Fruit fly (Drosophila melanogaster): ENCODE results near the gene eyg.

The eyg gene

DNA sequence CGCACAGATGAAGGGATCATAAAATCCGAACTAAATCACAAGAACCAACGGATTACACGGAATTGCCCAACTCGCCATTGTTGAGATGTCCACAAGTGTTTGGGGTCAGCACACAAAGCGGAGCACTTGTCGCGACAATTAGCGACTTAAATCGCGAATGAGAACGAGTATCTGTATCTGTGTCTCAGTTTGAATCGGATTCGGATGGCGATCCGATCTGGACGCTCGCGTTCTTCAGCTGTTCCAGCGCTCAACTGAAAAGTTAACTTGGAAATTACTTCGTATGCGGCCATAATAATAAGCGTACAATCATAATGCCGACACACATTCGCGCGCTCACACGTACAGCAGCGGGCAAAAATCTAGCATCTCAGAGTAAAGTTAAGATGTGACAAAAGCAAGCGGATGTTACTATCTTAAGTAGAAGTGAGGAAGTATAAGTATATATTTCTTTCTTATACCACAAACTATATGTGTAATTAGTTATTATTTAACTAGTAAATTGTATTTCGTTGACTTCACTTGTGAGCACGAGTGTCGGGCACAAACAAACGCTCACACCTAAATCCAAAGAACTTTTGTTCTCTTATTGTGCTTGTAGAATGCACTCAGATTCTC lies 22.7 kb upstream of the eyg start, which contains the start of gene CG10660 (continued):
- TF ChIP-seq CG10654 (GFP tag; optimal IDR thresholded peaks at IDR 0.05): peak; percentile 95
- peak; percentile 49 for TF ChIP-seq CG15514 (GFP tag; optimal IDR thresholded peaks at IDR 0.05)
- TF ChIP-seq Sin3A (optimal IDR thresholded peaks at IDR 0.05): no peak
- peak; percentile 34 for TF ChIP-seq ac (GFP tag; optimal IDR thresholded peaks at IDR 0.05)
- TF ChIP-seq insv (GFP tag; optimal IDR thresholded peaks at IDR 0.05): no peak
- peak; percentile 73 for TF ChIP-seq CG30431 (GFP tag; optimal IDR thresholded peaks at IDR 0.05)
- TF ChIP-seq ind (GFP tag; optimal IDR thresholded peaks at IDR 0.05): peak; percentile 81
- peak; percentile 20 for TF ChIP-seq CG4617 (GFP tag; optimal IDR thresholded peaks at IDR 0.05; ENCODE audit: borderline replicate concordance)
- peak; percentile 43 for TF ChIP-seq CG10462 (GFP tag; optimal IDR thresholded peaks at IDR 0.05)
- TF ChIP-seq Nf-YC (tag; optimal IDR thresholded peaks at IDR 0.05): peak; percentile 37
- peak; percentile 82 for TF ChIP-seq HHEX (GFP tag; optimal IDR thresholded peaks at IDR 0.05)
- TF ChIP-seq trem (tag; optimal IDR thresholded peaks at IDR 0.05): peak; percentile 82
- no peak for TF ChIP-seq nerfin-2 (GFP tag; IDR thresholded peaks at IDR 0.05; ENCODE audit: partially characterized antibody)
- peak; percentile 91 for TF ChIP-seq CG34422 (GFP tag; IDR thresholded peaks at IDR 0.05)
- TF ChIP-seq zf30C (GFP tag; optimal IDR thresholded peaks at IDR 0.05): no peak
- peak; percentile 93 for TF ChIP-seq gsb-n (tag; optimal IDR thresholded peaks at IDR 0.05)
- peak; percentile 61 for TF ChIP-seq Bteb2 (GFP tag; optimal IDR thresholded peaks at IDR 0.05)
- peak; percentile 22 for TF ChIP-seq NC2α (GFP tag; optimal IDR thresholded peaks at IDR 0.05)
- peak; percentile 96 for TF ChIP-seq ci (GFP tag; IDR thresholded peaks at IDR 0.05)
- TF ChIP-seq fd96Cb (tag; optimal IDR thresholded peaks at IDR 0.05): peak; percentile 91
- no peak for TF ChIP-seq ro (GFP tag; IDR thresholded peaks at IDR 0.05)
- TF ChIP-seq Optix (GFP tag; IDR thresholded peaks at IDR 0.05): peak; percentile 85
- TF ChIP-seq CG9932 (GFP tag; IDR thresholded peaks at IDR 0.05): peak; percentile 68
- TF ChIP-seq dysf (GFP tag; IDR thresholded peaks at IDR 0.05): peak; percentile 89
- peak; percentile 49 for TF ChIP-seq Camta (GFP tag; optimal IDR thresholded peaks at IDR 0.05)
- peak; percentile 84 for TF ChIP-seq CG14014 (GFP tag; IDR thresholded peaks at IDR 0.05)
- TF ChIP-seq chm (GFP tag; IDR thresholded peaks at IDR 0.05): peak; percentile 91
- no peak for TF ChIP-seq inv (GFP tag; IDR thresholded peaks at IDR 0.05; ENCODE audit: partially characterized antibody)
- peak; percentile 50; the same call in 1 of the 3 replicates for TF ChIP-seq jigr1 (GFP tag; IDR thresholded peaks at IDR 0.05)
- peak; percentile 66 for TF ChIP-seq CG12942 (GFP tag; optimal IDR thresholded peaks at IDR 0.05)
- peak; percentile 93 for TF ChIP-seq Sox102F (GFP tag; optimal IDR thresholded peaks at IDR 0.05)
- TF ChIP-seq CG12219 (GFP tag; optimal IDR thresholded peaks at IDR 0.05): peak; percentile 90
- TF ChIP-seq CG6813 (GFP tag; optimal IDR thresholded peaks at IDR 0.05): peak; percentile 78
- TF ChIP-seq CG42726 (GFP tag; IDR thresholded peaks at IDR 0.05; ENCODE audit: partially characterized antibody): no peak
- TF ChIP-seq CG17912 (GFP tag; optimal IDR thresholded peaks at IDR 0.05): no peak
- peak in 1 of 2 experiments; percentile 87 for TF ChIP-seq Eip74EF (GFP tag; optimal IDR thresholded peaks at IDR 0.05)
- TF ChIP-seq CG13287 (GFP tag; IDR thresholded peaks at IDR 0.05; ENCODE audit: partially characterized antibody): no peak
- peak; percentile 65 for TF ChIP-seq gsb (GFP tag; IDR thresholded peaks at IDR 0.05)
- peak; percentile 94 for TF ChIP-seq unpg (GFP tag; optimal IDR thresholded peaks at IDR 0.05)
- TF ChIP-seq CG31388 (GFP tag; optimal IDR thresholded peaks at IDR 0.05): peak; percentile 65
- TF ChIP-seq sqz (GFP tag; optimal IDR thresholded peaks at IDR 0.05): peak; percentile 64
- peak; percentile 74 for TF ChIP-seq Dbx (GFP tag; IDR thresholded peaks at IDR 0.05)
- TF ChIP-seq Ravus (GFP tag; IDR thresholded peaks at IDR 0.05): peak; percentile 54
- TF ChIP-seq tin (GFP tag; optimal IDR thresholded peaks at IDR 0.05): peak; percentile 84
- peak; percentile 89 for TF ChIP-seq CG12071 (GFP tag; optimal IDR thresholded peaks at IDR 0.05)
- peak; percentile 62 for TF ChIP-seq ssp (GFP tag; IDR thresholded peaks at IDR 0.05)
- peak; percentile 41 for TF ChIP-seq CTCF (GFP tag; optimal IDR thresholded peaks at IDR 0.05)
- peak; percentile 91 for TF ChIP-seq CG10979 (tag; optimal IDR thresholded peaks at IDR 0.05)
- no peak for TF ChIP-seq hbn (GFP tag; IDR thresholded peaks at IDR 0.05; ENCODE audit: partially characterized antibody)
- TF ChIP-seq jing (GFP tag; optimal IDR thresholded peaks at IDR 0.05): peak; percentile 81
